Worm (Caenorhabditis elegans): ENCODE measurements around the gene H14E04.3.
"Not testable (repeated sequence)": the region's sequence is repeated elsewhere in the genome, so short reads cannot be mapped to it uniquely, and the experiment has no call there.

ce11 chrIII:2435805-2436204 is 49.4 kb upstream of the H14E04.3 start, which contains the start of gene E02H9.6:
- not testable (repeated sequence) for TF ChIP-seq klf-2 (GFP tag; conservative IDR thresholded peaks at IDR 0.05); flt-1 (GFP tag; IDR thresholded peaks at IDR 0.05); tab-1 (GFP tag; IDR thresholded peaks at IDR 0.05); med-1 (GFP tag; optimal IDR thresholded peaks at IDR 0.05; ENCODE audit: insufficient read depth); T22C8.4 (GFP tag; IDR thresholded peaks at IDR 0.05); ref-1 (GFP tag; conservative IDR thresholded peaks at IDR 0.05); ztf-29 (GFP tag; IDR thresholded peaks at IDR 0.05); ztf-23 (GFP tag; IDR thresholded peaks at IDR 0.05)
